Fruit fly (Drosophila melanogaster): ENCODE data around the gene CG7888.

CG7888 gene

dm6 chr3L:11084557-11085231, 30.9 kb downstream of the CG7888 start (continued):
- TF ChIP-seq CG7987 (GFP tag; optimal IDR thresholded peaks at IDR 0.05) (peak; percentile 86), eyg (GFP tag; optimal IDR thresholded peaks at IDR 0.05) (peak; percentile 95), run (tag; optimal IDR thresholded peaks at IDR 0.05) (peak; percentile 92), sna (GFP tag; IDR thresholded peaks at IDR 0.05; ENCODE audit: partially characterized antibody) (no peak), CG17568 (GFP tag; optimal IDR thresholded peaks at IDR 0.05) (peak; percentile 95), Blimp-1 (GFP tag; optimal IDR thresholded peaks at IDR 0.05) (peak; percentile 95), Dip2 (GFP tag; IDR thresholded peaks at IDR 0.05) (peak; percentile 36; the same call in 1 of the 2 replicates), unc-4 (GFP tag; IDR thresholded peaks at IDR 0.05; ENCODE audit: partially characterized antibody) (no peak), CG6791 (GFP tag; IDR thresholded peaks at IDR 0.05; ENCODE audit: partially characterized antibody) (no peak), cas (GFP tag; IDR thresholded peaks at IDR 0.05) (peak; percentile 78), CG7556 (GFP tag; optimal IDR thresholded peaks at IDR 0.05) (peak; percentile 96), CG7357 (GFP tag; IDR thresholded peaks at IDR 0.05) (peak; percentile 87; the same call in 2 of the 3 replicates), Side (GFP tag; optimal IDR thresholded peaks at IDR 0.05) (peak; percentile 97), luna (GFP tag; optimal IDR thresholded peaks at IDR 0.05) (peak; percentile 37), Mad (GFP tag; optimal IDR thresholded peaks at IDR 0.05) (peak; percentile 86), gcm2 (GFP tag; optimal IDR thresholded peaks at IDR 0.05) (peak; percentile 95), org-1 (GFP tag; optimal IDR thresholded peaks at IDR 0.05) (peak; percentile 93), dan (GFP tag; IDR thresholded peaks at IDR 0.05) (peak; percentile 87), CG15696 (tag; optimal IDR thresholded peaks at IDR 0.05) (peak; percentile 93), zfh1 (GFP tag; IDR thresholded peaks at IDR 0.05) (peak; percentile 98), bbx (GFP tag; IDR thresholded peaks at IDR 0.05; ENCODE audit: partially characterized antibody) (no peak), ems (GFP tag; optimal IDR thresholded peaks at IDR 0.05) (peak; percentile 92), nom (GFP tag; optimal IDR thresholded peaks at IDR 0.05) (peak; percentile 93), fru (optimal IDR thresholded peaks at IDR 0.05) (no peak), YL-1 (GFP tag; optimal IDR thresholded peaks at IDR 0.05) (peak; percentile 91), CG3407 (GFP tag; optimal IDR thresholded peaks at IDR 0.05) (peak; percentile 94), Hr39 (optimal IDR thresholded peaks at IDR 0.05) (no peak), croc (GFP tag; conservative IDR thresholded peaks at IDR 0.05) (peak; percentile 94), Ets65A (GFP tag) (peak; percentile 98), CG7372 (GFP tag; IDR thresholded peaks at IDR 0.05) (peak; percentile 91), CG12769 (tag; optimal IDR thresholded peaks at IDR 0.05) (peak; percentile 94), Sox102F (GFP tag; optimal IDR thresholded peaks at IDR 0.05) (peak; percentile 99), Dll (GFP tag; IDR thresholded peaks at IDR 0.05; ENCODE audit: partially characterized antibody) (no peak), CG2889 (GFP tag; IDR thresholded peaks at IDR 0.05) (peak; percentile 88), crol (GFP tag; IDR thresholded peaks at IDR 0.05) (peak; percentile 76), CG17385 (GFP tag; optimal IDR thresholded peaks at IDR 0.05) (peak; percentile 95), Trl (optimal IDR thresholded peaks at IDR 0.05) (peak; percentile 35 to 55), Trl (GFP tag; optimal IDR thresholded peaks at IDR 0.05) (peak; percentile 97), jigr1 (GFP tag; IDR thresholded peaks at IDR 0.05) (peak; percentile 87), ash1 (GFP tag; optimal IDR thresholded peaks at IDR 0.05) (peak; percentile 33), peb (GFP tag; IDR thresholded peaks at IDR 0.05) (peak; percentile 91), ase (GFP tag; IDR thresholded peaks at IDR 0.05) (peak; percentile 95), CG18619 (GFP tag; optimal IDR thresholded peaks at IDR 0.05) (peak; percentile 93), D19B (GFP tag; optimal IDR thresholded peaks at IDR 0.05) (peak; percentile 66), fd3F (GFP tag; optimal IDR thresholded peaks at IDR 0.05) (peak; percentile 89), dysf (GFP tag; IDR thresholded peaks at IDR 0.05) (peak; percentile 97), Fer1 (GFP tag; optimal IDR thresholded peaks at IDR 0.05) (peak; percentile 94), btn (GFP tag; optimal IDR thresholded peaks at IDR 0.05) (peak; percentile 96), abd-A (tag; optimal IDR thresholded peaks at IDR 0.05) (no peak), CG14667 (GFP tag; IDR thresholded peaks at IDR 0.05) (peak; percentile 92), onecut (GFP tag; IDR thresholded peaks at IDR 0.05) (peak; percentile 91)

Data from whole organism, embryonic.